Worm (Caenorhabditis elegans): Measurements from ENCODE around the gene zip-3.
A peak's percentile ranks its signal among the peaks of the same experiment; 100 is the strongest.

Gene zip-3

ce11 chrII:13924909-13925308, 32.3 kb downstream of the zip-3 start, which contains the start of gene mltn-5 (continued):
- no peak for TF ChIP-seq pqm-1 (tag; optimal IDR thresholded peaks at IDR 0.05)

- no peak for TF ChIP-seq ceh-14 (tag; optimal IDR thresholded peaks at IDR 0.05)
- TF ChIP-seq ref-2 (tag; optimal IDR thresholded peaks at IDR 0.05) = no peak
- no peak for TF ChIP-seq rnt-1 (tag; optimal IDR thresholded peaks at IDR 0.05)
- no peak for TF ChIP-seq ceh-45 (GFP tag; IDR thresholded peaks at IDR 0.05)
- TF ChIP-seq ama-1 (optimal IDR thresholded peaks at IDR 0.05) = no peak
- no peak for TF ChIP-seq ceh-48 (tag; optimal IDR thresholded peaks at IDR 0.05)
- no peak for TF ChIP-seq hlh-6 (tag; optimal IDR thresholded peaks at IDR 0.05)
- no peak for TF ChIP-seq elt-4 (tag; optimal IDR thresholded peaks at IDR 0.05)
- TF ChIP-seq npax-4 (tag; optimal IDR thresholded peaks at IDR 0.05) = no peak
- no peak for TF ChIP-seq pax-1 (tag; optimal IDR thresholded peaks at IDR 0.05)
- TF ChIP-seq T23F11.4 (GFP tag; optimal IDR thresholded peaks at IDR 0.05) = no peak
Measured at ce11 chrII:13919100-13919499, 38.2 kb downstream of the zip-3 start.

- TF ChIP-seq hlh-6 (tag; optimal IDR thresholded peaks at IDR 0.05) = no peak
- TF ChIP-seq pha-2 (tag; optimal IDR thresholded peaks at IDR 0.05) = no peak
- TF ChIP-seq F13H6.1 (tag; optimal IDR thresholded peaks at IDR 0.05) = no peak
- TF ChIP-seq lin-11 (tag; optimal IDR thresholded peaks at IDR 0.05) = no peak
- no peak for TF ChIP-seq nfya-1 (tag; optimal IDR thresholded peaks at IDR 0.05)
- TF ChIP-seq ceh-2 (tag; optimal IDR thresholded peaks at IDR 0.05) = no peak
- TF ChIP-seq pha-4 (tag; optimal IDR thresholded peaks at IDR 0.05) = no peak
- no peak for TF ChIP-seq ttx-3 (tag; optimal IDR thresholded peaks at IDR 0.05)
Measured at ce11 chrII:13916040-13916439, 41.2 kb downstream of the zip-3 start, which contains the start of gene mltn-3. TSS of gene mltn-3 (plus strand) at chrII:13916340.

ce11 chrII:13908592-13908991, 48.7 kb downstream of the zip-3 start, which contains the start of gene citk-1:
TSS of gene citk-1 (plus strand) at chrII:13908914.
- TF ChIP-seq npax-4 (tag; optimal IDR thresholded peaks at IDR 0.05) (no peak), hlh-30 (tag; optimal IDR thresholded peaks at IDR 0.05; ENCODE audit: insufficient read depth) (peak; percentile 24), ama-1 (optimal IDR thresholded peaks at IDR 0.05) (no peak), hlh-13 (GFP tag; optimal IDR thresholded peaks at IDR 0.05) (no peak), ceh-48 (tag; optimal IDR thresholded peaks at IDR 0.05) (peak; percentile 71), dve-1 (tag; optimal IDR thresholded peaks at IDR 0.05) (peak; percentile 9), ceh-18 (tag; optimal IDR thresholded peaks at IDR 0.05) (peak; percentile 65), ceh-34 (tag; optimal IDR thresholded peaks at IDR 0.05) (peak; percentile 22), unc-42 (tag; optimal IDR thresholded peaks at IDR 0.05) (peak; percentile 69), nfya-1 (tag; optimal IDR thresholded peaks at IDR 0.05) (peak; percentile 78), sox-4 (tag; optimal IDR thresholded peaks at IDR 0.05) (peak; percentile 6), C38D4.7 (GFP tag; optimal IDR thresholded peaks at IDR 0.05) (no peak), ceh-31 (tag; optimal IDR thresholded peaks at IDR 0.05) (peak; percentile 65), tbx-2 (tag; optimal IDR thresholded peaks at IDR 0.05) (peak; percentile 52), hlh-6 (tag; optimal IDR thresholded peaks at IDR 0.05) (peak; percentile 20), ref-2 (tag; optimal IDR thresholded peaks at IDR 0.05) (peak; percentile 57), unc-3 (GFP tag; conservative IDR thresholded peaks at IDR 0.05) (0 out of 2 replicates have a peak, but pooled peaks have one; percentile 47), unc-3 (tag; optimal IDR thresholded peaks at IDR 0.05) (no peak), ceh-2 (tag; optimal IDR thresholded peaks at IDR 0.05) (peak; percentile 19), ceh-14 (tag; optimal IDR thresholded peaks at IDR 0.05) (peak; percentile 57), rnt-1 (tag; optimal IDR thresholded peaks at IDR 0.05) (peak; percentile 55), madf-2 (tag; optimal IDR thresholded peaks at IDR 0.05) (no peak)

- TF ChIP-seq ceh-14 (tag; optimal IDR thresholded peaks at IDR 0.05) = no peak
- TF ChIP-seq nfya-1 (tag; optimal IDR thresholded peaks at IDR 0.05) = peak; percentile 55
Measured at ce11 chrII:13907615-13908014, 49.6 kb downstream of the zip-3 start.

DNA sequence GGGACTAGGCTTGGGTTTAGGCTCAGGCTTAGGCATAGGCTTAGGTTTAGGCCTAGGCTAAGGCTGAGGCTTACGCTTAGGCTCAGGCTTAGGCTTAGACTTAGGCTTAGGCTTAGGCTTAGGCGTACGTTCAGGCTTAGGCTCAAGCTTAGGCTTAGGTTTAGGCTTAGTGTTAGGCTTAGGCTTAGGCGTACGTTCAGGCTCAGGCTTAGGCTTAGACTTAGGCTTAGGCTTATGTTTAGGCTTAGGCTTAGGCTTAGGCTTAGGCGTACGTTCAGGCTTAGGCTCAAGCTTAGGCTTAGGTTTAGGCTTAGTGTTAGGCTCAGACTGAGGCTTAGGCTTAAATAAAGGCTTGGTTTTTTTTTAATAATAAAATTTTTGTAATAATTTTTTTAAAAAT, 51.7 kb downstream of the zip-3 start:
- peak; percentile 8 for TF ChIP-seq dve-1 (tag; optimal IDR thresholded peaks at IDR 0.05)

Data from whole organism, late embryonic.